Worm (Caenorhabditis elegans) whole organism, L4/young adult: ENCODE results near the gene smu-2.

Experiments used
- W03F9.2 ChIP-seq: fragments of 150-350 bp; optimal IDR thresholded peaks from 2 replicates; lab custom pipeline; 2014; ENCODE audit warnings: missing biosample characterization, missing genetic modification characterization
- dao-5 ChIP-seq: sonication (generic microtip); optimal IDR thresholded peaks from 2 replicates; lab custom pipeline; 2016; ENCODE audit warnings: missing genotype, missing genetic modification characterization, moderate library complexity, missing compliant biosample characterization
- him-1 ChIP-seq: sonication (generic microtip); optimal IDR thresholded peaks from 2 replicates; lab custom pipeline; 2016; ENCODE audit warnings: missing genotype, missing genetic modification reagents, missing genetic modification characterization, missing compliant biosample characterization

The smu-2 gene

DNA sequence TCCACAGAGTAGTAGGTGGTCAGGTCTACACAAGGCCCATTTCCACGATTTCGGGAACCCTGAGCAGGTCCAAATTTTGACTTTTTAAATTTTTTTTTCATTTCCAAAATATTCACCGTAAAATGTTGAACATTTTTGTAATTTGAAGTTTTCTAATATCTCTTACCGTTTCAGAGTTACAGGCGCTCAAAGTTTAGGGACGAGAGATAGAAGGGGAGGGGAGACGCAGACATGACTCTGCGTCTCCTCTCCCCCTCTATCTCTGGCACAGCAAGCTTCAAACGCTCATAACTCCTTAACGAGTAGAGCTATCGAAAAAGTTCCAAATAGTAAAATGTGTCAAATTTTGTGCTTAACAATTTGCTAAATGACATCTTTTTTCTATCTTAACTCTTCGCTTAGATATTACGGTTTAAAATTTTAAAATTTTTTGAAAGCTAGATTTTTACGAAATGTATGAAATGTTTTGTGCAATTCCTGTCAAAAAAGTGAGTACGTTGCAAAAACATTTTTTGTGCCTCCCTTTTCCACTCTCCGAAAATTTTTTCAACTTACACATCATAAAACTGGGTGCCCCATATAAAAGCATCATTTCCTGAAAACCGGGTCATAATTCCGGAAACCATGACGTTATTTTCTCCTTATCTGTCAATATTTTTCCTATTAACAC, 33.3 kb downstream of the smu-2 start, which contains the start of the genes Y49F6B.14 and clec-125:
TSS of gene Y49F6B.14 (minus strand) at position 101 of the 670 bp plus-strand sequence.
TSS of gene clec-125 (plus strand) at position 620 of the 670 bp plus-strand sequence.
- no peak for TF ChIP-seq dao-5 (tag; lab: Kevin White, UChicago)
- TF ChIP-seq W03F9.2 (tag; lab: Kevin White, UChicago), result no peak
- TF ChIP-seq him-1, result no peak

DNA sequence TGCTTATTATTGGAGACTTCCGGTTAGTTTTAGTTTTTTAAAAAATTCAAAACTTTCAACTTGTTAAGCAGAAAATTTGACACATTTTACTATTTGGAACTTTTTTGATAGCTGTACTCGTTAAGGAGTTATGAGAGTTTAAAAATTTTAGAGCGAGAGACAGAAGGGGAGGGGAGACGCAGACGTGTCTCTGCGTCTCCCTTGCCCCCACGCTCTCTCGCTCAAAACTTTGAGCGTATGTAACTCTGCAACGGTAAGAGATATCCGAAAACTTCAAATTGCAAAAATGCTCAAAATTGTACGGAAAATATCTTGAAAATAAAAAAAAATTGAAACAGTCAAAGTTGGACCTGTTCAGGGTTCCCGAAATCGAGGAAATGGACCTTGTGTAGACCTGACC, 34.0 kb downstream of the smu-2 start:
- TF ChIP-seq W03F9.2 (tag; lab: Kevin White, UChicago), result no peak
- TF ChIP-seq dao-5 (tag; lab: Kevin White, UChicago), result no peak
- no peak for TF ChIP-seq him-1

DNA sequence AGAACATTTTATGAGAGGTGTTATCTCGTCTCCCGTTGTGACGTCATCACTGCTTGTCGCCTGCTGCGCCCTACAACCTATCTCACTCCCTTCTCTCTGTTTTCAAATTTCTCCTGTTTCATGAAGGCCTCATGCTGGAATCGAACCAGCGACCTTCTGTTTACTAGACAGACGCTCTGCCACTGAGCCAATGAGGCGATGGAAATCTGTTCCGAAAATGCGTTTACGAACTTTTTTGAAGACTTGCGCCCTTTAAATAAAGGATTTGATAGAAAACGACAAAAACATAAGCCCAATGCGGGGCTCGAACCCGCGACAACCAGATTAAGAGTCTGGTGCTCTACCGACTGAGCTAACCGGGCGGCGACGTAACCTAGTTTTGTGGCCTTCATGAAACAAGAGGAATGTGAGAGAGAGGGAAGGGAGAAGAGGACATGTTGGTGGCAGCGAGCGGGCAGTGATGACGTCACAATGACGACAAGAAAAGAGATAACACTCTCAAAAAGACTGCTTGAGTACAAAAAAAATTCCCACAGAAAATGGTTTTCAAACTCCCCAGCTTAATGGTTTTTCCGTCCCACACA, 36.8 kb downstream of the smu-2 start, which contains the start of gene clec-126:
TSS of gene clec-126 (plus strand) at position 534 of the 584 bp plus-strand sequence.
- TF ChIP-seq dao-5 (tag; lab: Kevin White, UChicago), result peak; percentile 15
- peak; percentile 79 for TF ChIP-seq him-1
- TF ChIP-seq W03F9.2 (tag; lab: Kevin White, UChicago), result peak; percentile 41

DNA sequence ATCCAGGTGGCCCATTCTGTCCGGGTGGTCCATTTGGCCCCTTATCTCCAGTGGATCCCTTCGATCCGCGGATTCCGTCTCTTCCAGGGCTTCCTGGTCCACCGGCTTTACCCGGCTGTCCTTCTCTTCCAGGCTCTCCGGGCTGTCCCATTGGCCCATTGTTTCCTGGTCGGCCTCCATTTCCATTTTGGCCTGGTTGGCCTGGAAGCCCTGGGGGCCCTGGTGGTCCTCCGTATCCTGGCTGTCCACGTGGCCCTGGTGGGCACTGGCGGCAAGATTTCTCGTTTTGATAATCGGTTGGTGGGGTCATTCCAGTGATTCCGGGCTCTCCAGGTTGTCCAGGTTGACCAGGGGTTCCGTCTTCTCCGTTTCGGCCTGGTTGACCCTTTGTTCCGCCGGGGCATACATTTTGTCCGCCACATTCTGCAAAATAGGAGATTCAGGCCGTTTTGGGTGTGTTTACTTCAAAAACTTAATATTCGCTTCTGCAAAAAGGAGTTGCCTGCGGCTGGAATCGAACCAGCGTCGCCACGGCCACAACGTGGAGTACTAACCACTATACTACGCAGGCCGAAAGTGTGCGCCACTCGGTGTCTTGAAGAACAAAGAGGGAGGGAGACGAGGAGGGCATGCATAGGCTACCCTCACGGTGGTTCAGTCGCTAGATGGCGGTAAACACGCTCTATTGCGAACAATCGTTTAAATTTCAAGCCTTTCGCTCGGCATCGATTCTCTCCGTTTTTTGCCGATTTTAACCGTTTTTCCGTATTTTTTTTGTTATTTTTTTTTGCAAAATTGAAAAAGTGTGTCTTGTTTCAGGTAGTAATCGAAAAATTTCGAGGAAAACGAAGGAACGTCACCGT, 39.0 kb downstream of the smu-2 start, which contains the start of gene W09G10.9:
TSS of gene W09G10.9 (plus strand) at position 813 of the 863 bp plus-strand sequence.
- TF ChIP-seq W03F9.2 (tag; lab: Kevin White, UChicago) (no peak), dao-5 (tag; lab: Kevin White, UChicago) (no peak), him-1 (no peak)

DNA sequence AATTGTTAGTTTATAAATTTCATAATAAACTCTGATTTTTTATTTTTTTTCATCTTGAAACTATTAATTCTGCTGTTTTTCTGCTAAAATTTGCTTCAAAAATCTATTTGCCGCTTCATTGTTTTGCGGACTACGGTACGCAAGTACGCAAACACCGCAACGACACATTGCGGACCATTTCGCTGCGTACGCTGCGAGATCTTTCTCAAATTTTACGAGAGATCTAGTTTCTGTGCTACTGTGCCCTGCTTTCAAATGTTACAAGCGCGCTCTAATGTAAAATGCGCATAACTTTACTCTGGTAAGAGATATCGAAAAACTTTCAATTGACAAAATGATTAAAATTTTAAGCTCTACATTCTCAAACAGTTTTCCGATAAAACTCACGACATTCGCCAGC, 41.3 kb downstream of the smu-2 start:
- peak; percentile 10 for TF ChIP-seq W03F9.2 (tag; lab: Kevin White, UChicago)
- TF ChIP-seq him-1, result peak; percentile 51

DNA sequence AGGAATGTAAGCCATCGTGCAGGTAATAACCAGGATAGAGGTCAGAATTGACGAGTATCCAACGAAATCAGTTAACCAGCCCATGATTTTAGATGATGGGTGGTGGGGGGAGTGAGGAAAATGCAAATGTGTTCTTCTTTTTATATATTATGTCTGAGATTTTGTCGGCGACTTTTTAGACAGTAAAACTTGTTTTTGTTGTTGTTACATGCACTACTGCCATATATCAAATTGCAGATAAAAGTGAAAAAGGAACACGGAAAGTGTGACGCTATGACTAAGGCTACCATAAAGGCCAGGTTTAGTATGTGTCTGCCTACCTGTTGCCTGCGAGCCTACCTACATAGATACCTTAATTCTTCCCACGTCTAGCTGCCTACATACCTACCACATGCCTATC, 41.9 kb downstream of the smu-2 start, which contains the start of gene col-72:
TSS of gene col-72 (minus strand) at position 101 of the 400 bp plus-strand sequence.
- no peak for TF ChIP-seq him-1
- no peak for TF ChIP-seq W03F9.2 (tag; lab: Kevin White, UChicago)
- no peak for TF ChIP-seq dao-5 (tag; lab: Kevin White, UChicago)

DNA sequence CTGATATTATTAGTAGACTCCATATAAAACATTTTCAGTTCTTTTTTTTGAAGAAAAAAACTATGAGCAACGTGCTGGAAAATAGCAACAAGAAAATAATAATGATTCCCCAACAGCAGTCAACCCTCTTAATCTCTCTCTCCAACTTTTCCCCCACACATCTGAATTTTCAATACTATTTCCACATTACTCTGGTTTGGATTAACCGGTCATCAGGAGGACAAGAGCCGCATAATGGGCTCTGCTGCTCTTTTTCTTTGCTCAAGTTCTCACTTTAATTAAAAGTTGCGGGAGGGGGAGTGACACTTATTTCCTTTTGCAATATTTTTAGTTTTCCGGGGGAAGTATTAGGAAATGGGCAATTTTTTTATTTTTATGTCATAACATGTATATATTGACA, 45.3 kb downstream of the smu-2 start:
- TF ChIP-seq him-1 (no peak), dao-5 (tag; lab: Kevin White, UChicago) (no peak), W03F9.2 (tag; lab: Kevin White, UChicago) (no peak)

DNA sequence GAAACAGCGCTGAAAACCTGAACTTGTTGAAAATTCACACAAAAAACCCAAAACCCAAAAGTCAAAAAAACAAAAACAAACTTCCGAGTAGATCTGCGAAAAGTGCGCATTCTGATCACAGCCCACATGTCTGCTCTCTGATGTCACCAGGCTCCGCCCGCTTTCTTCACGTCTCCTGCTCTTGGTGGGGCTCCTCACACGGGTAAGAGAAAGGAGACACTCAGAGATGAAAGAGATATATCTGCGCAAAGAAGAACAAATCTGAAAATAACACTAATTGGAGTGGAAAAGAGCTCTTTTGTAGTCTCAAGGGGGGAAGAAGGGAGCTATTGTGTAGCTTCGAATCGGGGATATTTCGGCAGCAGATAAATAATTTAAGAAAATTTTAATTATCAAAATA, 46.0 kb downstream of the smu-2 start, which contains the start of gene ncs-6:
TSS of gene ncs-6 (minus strand) at position 261 of the 400 bp plus-strand sequence.
- TF ChIP-seq W03F9.2 (tag; lab: Kevin White, UChicago) (no peak), him-1 (no peak), dao-5 (tag; lab: Kevin White, UChicago) (no peak)
